Worm (Caenorhabditis elegans) whole organism, dauer: ENCODE data around the gene nhr-59.

Source experiments
- unc-62 ChIP-seq: sonication (generic microtip); optimal IDR thresholded peaks from 2 replicates; lab custom pipeline; 2017; ENCODE audit warnings: missing biosample characterization, missing genetic modification reagents, missing genetic modification characterization

Gene nhr-59

ce11 chrV:2230912-2231311, 47.2 kb downstream of the nhr-59 start, which contains the start of gene nhr-134:
TSS of gene nhr-134 (plus strand) at chrV:2231223.
- TF ChIP-seq unc-62 (GFP tag; lab: Kevin White, UChicago), result no peak

ce11 chrV:2228781-2229180, 49.3 kb downstream of the nhr-59 start, which contains the start of gene nhr-126:
TSS of gene nhr-126 (plus strand) at chrV:2229081.
- TF ChIP-seq unc-62 (GFP tag; lab: Kevin White, UChicago), result no peak

- no peak for TF ChIP-seq unc-62 (GFP tag; lab: Kevin White, UChicago)
Measured at ce11 chrV:2226903-2227302, 51.2 kb downstream of the nhr-59 start, which contains the start of gene nhr-18. TSS of gene nhr-18 (plus strand) at chrV:2227203.
